Worm (Caenorhabditis elegans): ENCODE results near the gene F57B9.3.

DNA sequence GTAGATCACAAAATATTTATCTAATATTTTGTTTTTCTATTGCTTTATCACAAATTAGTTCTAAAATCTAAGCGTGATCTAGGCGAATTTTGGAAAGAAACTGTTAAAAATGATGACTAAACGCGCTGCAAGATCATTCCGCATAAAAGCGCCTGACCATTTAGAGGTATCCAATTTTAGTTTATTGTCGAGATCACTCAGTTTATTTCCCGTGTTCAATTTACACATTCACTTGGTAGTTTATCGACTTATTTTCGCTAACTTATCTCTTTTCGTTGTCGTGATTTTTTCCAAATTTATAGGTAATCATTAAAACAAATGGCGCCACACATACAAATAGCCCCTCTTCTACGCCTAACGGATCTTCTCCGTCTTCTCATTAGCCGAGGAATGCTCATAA, 33.2 kb upstream of the F57B9.3 start, which contains the start of gene T07E3.2:
- TF ChIP-seq mdl-1 (tag; optimal IDR thresholded peaks at IDR 0.05), result no peak
- no peak for TF ChIP-seq ZK546.5 (tag; optimal IDR thresholded peaks at IDR 0.05)
- TF ChIP-seq unc-62 (GFP tag; optimal IDR thresholded peaks at IDR 0.05 in 1 of 2), result no peak
- no peak for TF ChIP-seq unc-62 (tag; optimal IDR thresholded peaks at IDR 0.05)
- TF ChIP-seq nhr-11 (tag; optimal IDR thresholded peaks at IDR 0.05), result no peak
- TF ChIP-seq fos-1 (tag; optimal IDR thresholded peaks at IDR 0.05), result no peak
